Worm (Caenorhabditis elegans): ENCODE data around the gene che-10.

ce11 chrII:4686941-4687340, 48.8 kb upstream of the che-10 start, which contains the start of gene sre-39:
- TF ChIP-seq nhr-28 (tag; optimal IDR thresholded peaks at IDR 0.05) = no peak
- no peak for TF ChIP-seq nhr-76 (tag; optimal IDR thresholded peaks at IDR 0.05)
- TF ChIP-seq pha-4 (tag; optimal IDR thresholded peaks at IDR 0.05) = no peak
- TF ChIP-seq ces-1 (GFP tag; optimal IDR thresholded peaks at IDR 0.05) = no peak
- TF ChIP-seq unc-39 (tag; optimal IDR thresholded peaks at IDR 0.05) = no peak
- no peak for TF ChIP-seq blmp-1 (tag; optimal IDR thresholded peaks at IDR 0.05)
